Worm (Caenorhabditis elegans) whole organism, L2 larva: ENCODE results near the gene snn-1.

Experiments used
- C34F6.9 ChIP-seq: fragments of 150-350 bp; optimal IDR thresholded peaks from 2 replicates; lab custom pipeline; 2014; ENCODE audit warnings: missing biosample characterization, missing genetic modification characterization
- F13H6.1 ChIP-seq: sonication (generic microtip); optimal IDR thresholded peaks from 2 replicates; lab custom pipeline; 2016; ENCODE audit warnings: missing genetic modification characterization, missing compliant biosample characterization
- R02D3.7 ChIP-seq: fragments of 150-350 bp; optimal IDR thresholded peaks from 2 replicates; lab custom pipeline; 2014; ENCODE audit warnings: missing biosample characterization, missing genetic modification characterization
- Y55F3AM.14 ChIP-seq: fragments of 200-800 bp; sonication (Bioruptor generic); optimal IDR thresholded peaks from 2 replicates; lab custom pipeline; 2018; ENCODE audit warnings: mild to moderate bottlenecking, missing genetic modification characterization, missing compliant biosample characterization
- ZK546.5 ChIP-seq: sonication (generic microtip); optimal IDR thresholded peaks from 2 replicates; lab custom pipeline; 2017; ENCODE audit warnings: missing biosample characterization, missing genetic modification characterization
- alr-1 ChIP-seq: fragments of 150-350 bp; optimal IDR thresholded peaks from 2 replicates; lab custom pipeline; 2014; ENCODE audit warnings: missing biosample characterization, missing genetic modification characterization
- aly-2 ChIP-seq: fragments of 150-350 bp; optimal IDR thresholded peaks from 2 replicates; lab custom pipeline; 2014; ENCODE audit warnings: missing biosample characterization, missing genetic modification characterization
- ama-1 ChIP-seq: fragments of 150-350 bp; optimal IDR thresholded peaks from 2 replicates; lab custom pipeline; 2018; ENCODE audit warnings: inconsistent platforms
- blmp-1 ChIP-seq: sonication (generic microtip); optimal IDR thresholded peaks from 2 replicates; lab custom pipeline; 2017; ENCODE audit warnings: missing genetic modification characterization, mild to moderate bottlenecking, missing compliant biosample characterization, antibody characterized with exemption, moderate library complexity; ENCODE audit not compliant: insufficient read depth
- crh-2 ChIP-seq: sonication (generic microtip); optimal IDR thresholded peaks from 2 replicates; lab custom pipeline; 2017; ENCODE audit warnings: missing biosample characterization, missing genetic modification characterization
- egl-27 ChIP-seq: sonication (generic microtip); optimal IDR thresholded peaks from 3 replicates; lab custom pipeline; 2017; ENCODE audit warnings: missing biosample characterization, missing genetic modification reagents, missing genetic modification characterization
- elt-1 ChIP-seq: fragments of 150-350 bp; optimal IDR thresholded peaks from 2 replicates; lab custom pipeline; 2014; ENCODE audit warnings: missing biosample characterization, missing genetic modification characterization
- elt-3 ChIP-seq: sonication (generic microtip); optimal IDR thresholded peaks from 2 replicates; lab custom pipeline; 2017; ENCODE audit warnings: missing biosample characterization, missing genetic modification characterization
- fos-1 ChIP-seq: fragments of 150-350 bp; optimal IDR thresholded peaks from 2 replicates; lab custom pipeline; 2014; ENCODE audit warnings: missing biosample characterization, missing genetic modification characterization
- gmeb-1 ChIP-seq: fragments of 150-350 bp; optimal IDR thresholded peaks from 2 replicates; lab custom pipeline; 2014; ENCODE audit warnings: missing biosample characterization, missing genetic modification characterization
- lin-11 ChIP-seq: fragments of 150-350 bp; sonication (generic microtip); optimal IDR thresholded peaks from 2 replicates; lab custom pipeline; 2014; ENCODE audit warnings: missing biosample characterization, missing genetic modification characterization, inconsistent platforms, mixed read lengths
- lin-13 ChIP-seq: fragments of 150-350 bp; optimal IDR thresholded peaks from 2 replicates; lab custom pipeline; 2014; ENCODE audit warnings: missing biosample characterization, missing genetic modification reagents, missing genetic modification characterization
- lin-39 ChIP-seq: fragments of 150-350 bp; optimal IDR thresholded peaks from 2 replicates; lab custom pipeline; 2014; ENCODE audit warnings: missing biosample characterization, missing genetic modification reagents, missing genetic modification characterization
- lsy-2 ChIP-seq, 2 experiments: fragments of 150-350 bp in 1 of 2; sonication (generic microtip) in 1 of 2; optimal IDR thresholded peaks; 2 replicates each; lab custom pipeline; 2014 to 2017; ENCODE audit warnings: missing biosample characterization in 2 of 2, missing genetic modification characterization in 2 of 2
- mab-5 ChIP-seq: fragments of 150-350 bp; optimal IDR thresholded peaks from 2 replicates; lab custom pipeline; 2014; ENCODE audit warnings: missing biosample characterization, missing genetic modification characterization
- mbf-1 ChIP-seq: sonication (generic microtip); optimal IDR thresholded peaks from 2 replicates; lab custom pipeline; 2017; ENCODE audit warnings: missing biosample characterization, missing genetic modification characterization
- mdl-1 ChIP-seq, 2 experiments: fragments of 150-350 bp in 1 of 2; sonication (generic microtip) in 1 of 2; optimal IDR thresholded peaks; 2 replicates each; lab custom pipeline; 2017; ENCODE audit warnings: missing biosample characterization in 2 of 2, missing genetic modification characterization in 2 of 2
- nhr-10 ChIP-seq: sonication (generic microtip); optimal IDR thresholded peaks from 2 replicates; lab custom pipeline; 2017; ENCODE audit warnings: missing biosample characterization, missing genetic modification characterization
- nhr-12 ChIP-seq: fragments of 150-350 bp; optimal IDR thresholded peaks from 2 replicates; lab custom pipeline; 2014; ENCODE audit warnings: missing biosample characterization, missing genetic modification characterization
- nhr-129 ChIP-seq: fragments of 150-350 bp; optimal IDR thresholded peaks from 2 replicates; lab custom pipeline; 2014; ENCODE audit warnings: missing biosample characterization, missing genetic modification characterization
- nhr-21 ChIP-seq: fragments of 150-350 bp; optimal IDR thresholded peaks from 2 replicates; lab custom pipeline; 2014; ENCODE audit warnings: missing biosample characterization, missing genetic modification characterization
- nhr-23 ChIP-seq: fragments of 150-350 bp; optimal IDR thresholded peaks from 2 replicates; lab custom pipeline; 2014; ENCODE audit warnings: missing biosample characterization, missing genetic modification reagents, missing genetic modification characterization
- nhr-237 ChIP-seq: fragments of 150-350 bp; optimal IDR thresholded peaks from 2 replicates; lab custom pipeline; 2014; ENCODE audit warnings: missing biosample characterization, missing genetic modification characterization
- nhr-25 ChIP-seq: fragments of 150-350 bp; sonication (generic microtip); optimal IDR thresholded peaks from 3 replicates; lab custom pipeline; 2014; ENCODE audit warnings: missing biosample characterization, missing genetic modification characterization
- nhr-6 ChIP-seq: fragments of 150-350 bp; optimal IDR thresholded peaks from 2 replicates; lab custom pipeline; 2014; ENCODE audit warnings: missing biosample characterization, missing genetic modification characterization
- nhr-77 ChIP-seq: fragments of 150-350 bp; optimal IDR thresholded peaks from 2 replicates; lab custom pipeline; 2014; ENCODE audit warnings: missing biosample characterization, missing genetic modification characterization
- sem-4 ChIP-seq: fragments of 150-350 bp; optimal IDR thresholded peaks from 2 replicates; lab custom pipeline; 2014; ENCODE audit warnings: missing biosample characterization, missing genetic modification reagents, missing genetic modification characterization
- skn-1 ChIP-seq: sonication (generic microtip); optimal IDR thresholded peaks from 2 replicates; lab custom pipeline; 2017; ENCODE audit warnings: missing biosample characterization, missing genetic modification characterization
- sma-3 ChIP-seq: sonication (generic microtip); optimal IDR thresholded peaks from 2 replicates; lab custom pipeline; 2016; ENCODE audit warnings: missing genetic modification reagents, missing genetic modification characterization, missing compliant biosample characterization
- sma-9 ChIP-seq, 2 experiments: fragments of 150-350 bp in 1 of 2; sonication (generic microtip) in 1 of 2; optimal IDR thresholded peaks; 2 replicates each; lab custom pipeline; 2014 to 2016; ENCODE audit warnings: missing genetic modification characterization in 2 of 2, mild to moderate bottlenecking in 1 of 2, missing biosample characterization in 1 of 2, missing compliant biosample characterization in 1 of 2, missing genetic modification reagents in 1 of 2, moderate library complexity in 1 of 2
- snpc-4 ChIP-seq: fragments of 150-350 bp; optimal IDR thresholded peaks from 2 replicates; lab custom pipeline; 2014; ENCODE audit warnings: missing biosample characterization, missing genetic modification characterization
- unc-39 ChIP-seq: fragments of 150-350 bp; optimal IDR thresholded peaks from 2 replicates; lab custom pipeline; 2014; ENCODE audit warnings: missing biosample characterization, missing genetic modification characterization
- unc-55 ChIP-seq: fragments of 150-350 bp; sonication (generic microtip); optimal IDR thresholded peaks from 3 replicates; lab custom pipeline; 2014; ENCODE audit warnings: missing biosample characterization, missing genetic modification reagents, missing genetic modification characterization
- unc-62 ChIP-seq: fragments of 150-350 bp; optimal IDR thresholded peaks from 2 replicates; lab custom pipeline; 2014; ENCODE audit warnings: missing biosample characterization, missing genetic modification reagents, missing genetic modification characterization
- zag-1 ChIP-seq: fragments of 150-350 bp; optimal IDR thresholded peaks from 2 replicates; lab custom pipeline; 2014; ENCODE audit warnings: missing biosample characterization, missing genetic modification characterization
- ztf-11 ChIP-seq: sonication (generic microtip); optimal IDR thresholded peaks from 2 replicates; lab custom pipeline; 2017; ENCODE audit warnings: missing biosample characterization, missing genetic modification characterization
- ztf-4 ChIP-seq: fragments of 150-350 bp; optimal IDR thresholded peaks from 2 replicates; lab custom pipeline; 2014; ENCODE audit warnings: missing biosample characterization, missing genetic modification characterization

The snn-1 gene

DNA sequence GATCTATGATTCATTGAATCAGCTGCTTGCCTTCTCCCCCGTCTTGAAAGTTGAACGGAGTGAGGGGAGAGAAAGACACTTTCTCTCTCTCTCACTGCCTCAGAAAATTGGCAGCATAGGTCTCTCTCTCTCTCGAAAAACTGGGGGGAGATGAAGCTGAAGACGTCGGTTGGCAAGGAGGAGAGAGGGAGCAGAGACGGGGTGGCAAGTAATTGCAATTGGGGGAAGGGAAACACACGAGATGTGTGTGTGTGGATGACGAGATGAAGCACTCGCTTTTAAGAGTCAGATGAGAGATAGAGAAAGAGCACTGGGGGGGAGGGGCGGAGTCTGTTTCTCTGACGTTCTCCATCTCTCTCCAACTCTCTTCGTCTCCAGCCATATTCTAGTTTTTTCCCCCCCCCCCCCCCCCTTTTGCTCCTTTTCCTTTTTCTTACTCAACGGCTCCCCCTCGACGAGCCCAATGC is 9.2 kb upstream of the snn-1 start, which contains the start of gene cmk-1:
TSS of gene cmk-1 (plus strand) at position 417 of the 467 bp plus-strand sequence.
- TF ChIP-seq snpc-4 (tag; lab: Kevin White, UChicago): peak; percentile 10
- TF ChIP-seq mdl-1 (tag; optimal IDR thresholded peaks at IDR 0.05; lab: Kevin White, UChicago): peak in 1 of 2 experiments; percentile 69
- no peak for TF ChIP-seq nhr-6 (tag; lab: Kevin White, UChicago)
- TF ChIP-seq nhr-23: no peak
- no peak for TF ChIP-seq sma-3 (GFP tag; lab: Kevin White, UChicago)
- peak; percentile 78 for TF ChIP-seq F13H6.1 (tag; lab: Kevin White, UChicago)
- TF ChIP-seq sma-9 (GFP tag; optimal IDR thresholded peaks at IDR 0.05; lab: Kevin White, UChicago): peak; percentile 75
- no peak for TF ChIP-seq sma-9 (tag; optimal IDR thresholded peaks at IDR 0.05; lab: Kevin White, UChicago)
- TF ChIP-seq ZK546.5 (tag; lab: Kevin White, UChicago): no peak
- no peak for TF ChIP-seq ztf-11
- TF ChIP-seq lin-13 (GFP tag; lab: Kevin White, UChicago): peak; percentile 68
- peak; percentile 80 for TF ChIP-seq unc-55 (GFP tag; lab: Kevin White, UChicago)
- TF ChIP-seq fos-1: peak; percentile 41
- peak; percentile 77 for TF ChIP-seq nhr-129 (tag; lab: Kevin White, UChicago)
- peak; percentile 72 for TF ChIP-seq zag-1
- peak in 1 of 2 experiments; percentile 65 for TF ChIP-seq lsy-2 (tag; optimal IDR thresholded peaks at IDR 0.05; lab: Kevin White, UChicago)
- TF ChIP-seq mab-5: peak; percentile 54
- no peak for TF ChIP-seq elt-1
- TF ChIP-seq crh-2: peak; percentile 72
- peak; percentile 45 for TF ChIP-seq sem-4
- TF ChIP-seq ama-1: no peak
- peak; percentile 7 for TF ChIP-seq nhr-21 (tag; lab: Kevin White, UChicago)
- no peak for TF ChIP-seq nhr-10 (tag; lab: Kevin White, UChicago)
- no peak for TF ChIP-seq aly-2
- TF ChIP-seq ztf-4 (tag; lab: Kevin White, UChicago): peak; percentile 39
- no peak for TF ChIP-seq nhr-77 (tag; lab: Kevin White, UChicago)
- no peak for TF ChIP-seq unc-62
- peak; percentile 85 for TF ChIP-seq C34F6.9 (tag; lab: Kevin White, UChicago)
- TF ChIP-seq lin-11 (tag; lab: Kevin White, UChicago): peak; percentile 68
- peak; percentile 49 for TF ChIP-seq Y55F3AM.14
- TF ChIP-seq, all 48 proteins: peak for 18

DNA sequence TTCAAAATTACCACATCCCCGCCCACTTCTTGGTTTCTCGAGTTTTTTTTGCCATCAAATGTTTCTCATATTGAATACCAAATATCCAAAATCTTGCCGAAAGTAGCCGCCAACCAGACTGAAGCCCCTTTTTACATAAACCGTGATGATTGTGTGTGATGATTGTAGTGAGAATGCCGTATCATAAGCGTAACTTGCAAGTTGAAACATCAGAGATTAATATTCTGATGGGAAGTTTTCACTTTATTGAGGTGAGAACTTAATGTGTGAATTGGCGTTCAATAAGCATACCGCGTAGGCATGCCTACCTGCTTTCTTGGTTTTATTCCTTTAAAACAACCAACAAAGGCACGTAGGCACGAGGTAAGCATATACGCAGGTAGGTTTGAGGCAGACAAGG is 6.6 kb upstream of the snn-1 start, which contains the start of gene Y38C1BA.4:
TSS of gene Y38C1BA.4 (plus strand) at position 301 of the 400 bp plus-strand sequence.
- TF ChIP-seq nhr-129 (tag; lab: Kevin White, UChicago) (no peak), sem-4 (no peak), aly-2 (no peak), C34F6.9 (tag; lab: Kevin White, UChicago) (no peak), R02D3.7 (tag; lab: Kevin White, UChicago) (no peak), nhr-25 (tag; lab: Kevin White, UChicago) (no peak), elt-1 (no peak), mab-5 (no peak), unc-55 (GFP tag; lab: Kevin White, UChicago) (no peak), nhr-21 (tag; lab: Kevin White, UChicago) (no peak), egl-27 (no peak), alr-1 (no peak), gmeb-1 (tag; lab: Kevin White, UChicago) (no peak), ZK546.5 (tag; lab: Kevin White, UChicago) (no peak), lin-39 (no peak), mdl-1 (tag; optimal IDR thresholded peaks at IDR 0.05; lab: Kevin White, UChicago) (no peak), skn-1 (tag; lab: Kevin White, UChicago) (no peak), F13H6.1 (tag; lab: Kevin White, UChicago) (no peak)

DNA sequence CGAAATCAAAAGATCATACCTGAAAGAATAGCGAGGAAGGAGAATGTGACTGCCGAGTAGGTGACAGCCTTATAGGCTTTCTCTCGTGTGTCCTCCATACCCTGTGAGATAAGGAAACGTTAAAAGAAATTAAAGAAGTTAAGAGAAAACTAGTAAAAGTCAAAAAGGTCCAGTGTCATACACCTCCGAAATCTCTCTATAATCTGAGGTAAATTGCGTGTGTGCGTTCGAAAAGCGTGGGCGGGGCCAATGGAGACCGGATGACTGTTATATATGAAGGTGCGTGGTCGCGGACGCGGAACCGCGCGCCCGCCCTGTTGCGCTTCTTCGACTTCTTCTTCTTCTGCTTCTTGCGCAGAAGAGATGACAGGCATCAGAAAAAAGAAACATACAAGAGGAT is 5.2 kb upstream of the snn-1 start, which contains the start of gene col-109:
TSS of gene col-109 (minus strand) at position 101 of the 400 bp plus-strand sequence.
- TF ChIP-seq mbf-1 (tag; lab: Kevin White, UChicago) (no peak), alr-1 (no peak), nhr-12 (no peak), elt-3 (tag; lab: Kevin White, UChicago) (no peak), ama-1 (no peak), nhr-21 (tag; lab: Kevin White, UChicago) (no peak), nhr-23 (no peak), ztf-4 (tag; lab: Kevin White, UChicago) (no peak), skn-1 (tag; lab: Kevin White, UChicago) (no peak), sma-9 (GFP tag; optimal IDR thresholded peaks at IDR 0.05; lab: Kevin White, UChicago) (no peak), sma-9 (tag; optimal IDR thresholded peaks at IDR 0.05; lab: Kevin White, UChicago) (no peak), nhr-237 (tag; lab: Kevin White, UChicago) (no peak), nhr-129 (tag; lab: Kevin White, UChicago) (no peak), sem-4 (no peak), blmp-1 (tag; lab: Kevin White, UChicago) (no peak), R02D3.7 (tag; lab: Kevin White, UChicago) (no peak), F13H6.1 (tag; lab: Kevin White, UChicago) (no peak), unc-39 (no peak), lin-39 (no peak)
- TF ChIP-seq, all 48 proteins: peak for 0
